Fruit fly (Drosophila melanogaster) whole organism, embryonic: ENCODE data around the gene Rab9E.

Experiments
- Adf1 ChIP-seq: fragments of 200-800 bp; sonication (Bioruptor generic); IDR thresholded peaks from 2 replicates; pipeline ENCODE4 v1.3.6; 2022; ENCODE audit warnings: missing biosample characterization, missing genetic modification characterization
- Atf-2 ChIP-seq: fragments of 200-800 bp; sonication (Bioruptor generic); optimal IDR thresholded peaks from 2 replicates; lab custom pipeline; 2016; ENCODE audit warnings: missing biosample characterization, missing genetic modification characterization
- C15 ChIP-seq: fragments of 200-800 bp; sonication (Bioruptor generic); IDR thresholded peaks from 3 replicates; pipeline ENCODE4 v1.3.6; 2022; ENCODE audit warnings: missing biosample characterization, missing genetic modification characterization
- CG1024 ChIP-seq: fragments of 200-800 bp; sonication (Bioruptor generic); IDR thresholded peaks from 2 replicates; pipeline ENCODE4 v1.3.6; 2022; ENCODE audit warnings: missing biosample characterization, missing genetic modification characterization
- CG10267 ChIP-seq: fragments of 200-800 bp; sonication (Bioruptor generic); optimal IDR thresholded peaks from 2 replicates; lab custom pipeline; 2018; ENCODE audit warnings: missing biosample characterization, mild to moderate bottlenecking, missing genetic modification characterization, moderate library complexity
- CG10565 ChIP-seq: fragments of 200-800 bp; sonication (Bioruptor generic); optimal IDR thresholded peaks from 3 replicates; lab custom pipeline; 2016; ENCODE audit warnings: missing biosample characterization, mild to moderate bottlenecking, missing genetic modification characterization
- CG11093 ChIP-seq: fragments of 200-800 bp; sonication (Bioruptor generic); IDR thresholded peaks from 3 replicates; pipeline ENCODE4 v1.3.6; 2022; ENCODE audit warnings: missing biosample characterization, missing genetic modification characterization
- CG12219 ChIP-seq: fragments of 200-800 bp; sonication (Bioruptor generic); optimal IDR thresholded peaks from 3 replicates; lab custom pipeline; 2018; ENCODE audit warnings: missing biosample characterization, mild to moderate bottlenecking, missing genetic modification characterization
- CG13123 ChIP-seq: fragments of 200-800 bp; sonication (Bioruptor generic); optimal IDR thresholded peaks from 2 replicates; lab custom pipeline; 2016; ENCODE audit warnings: missing biosample characterization, missing genetic modification characterization
- CG13287 ChIP-seq: fragments of 200-800 bp; sonication (Bioruptor generic); IDR thresholded peaks from 2 replicates; pipeline ENCODE4 v1.3.6; 2022; ENCODE audit warnings: missing biosample characterization, missing genetic modification characterization; ENCODE audit not compliant: partially characterized antibody
- CG14050 ChIP-seq: fragments of 200-800 bp; sonication (Bioruptor generic); IDR thresholded peaks from 3 replicates; pipeline ENCODE4 v1.3.6; 2022; ENCODE audit warnings: missing biosample characterization, missing genetic modification characterization
- CG15514 ChIP-seq: fragments of 200-800 bp; sonication (Bioruptor generic); optimal IDR thresholded peaks from 3 replicates; lab custom pipeline; 2017; ENCODE audit warnings: missing biosample characterization, missing genetic modification characterization, mild to moderate bottlenecking, moderate library complexity, missing genetic modification reagents
- CG16815 ChIP-seq: fragments of 200-800 bp; sonication (Bioruptor generic); optimal IDR thresholded peaks from 3 replicates; lab custom pipeline; 2017; ENCODE audit warnings: missing biosample characterization, mild to moderate bottlenecking, missing genetic modification characterization
- CG18262 ChIP-seq: fragments of 200-800 bp; optimal IDR thresholded peaks from 3 replicates; lab custom pipeline; 2019; ENCODE audit warnings: missing biosample characterization, mild to moderate bottlenecking, missing genetic modification characterization, moderate library complexity
- CG2116 ChIP-seq: fragments of 200-800 bp; sonication (Bioruptor generic); optimal IDR thresholded peaks from 3 replicates; lab custom pipeline; 2018; ENCODE audit warnings: missing biosample characterization, mild to moderate bottlenecking, missing genetic modification characterization
- CG30020 ChIP-seq: fragments of 200-800 bp; optimal IDR thresholded peaks from 2 replicates; lab custom pipeline; 2019; ENCODE audit warnings: missing biosample characterization, mild to moderate bottlenecking, missing genetic modification characterization, moderate library complexity
- CG33213 ChIP-seq: fragments of 200-800 bp; sonication (Bioruptor generic); optimal IDR thresholded peaks from 3 replicates; lab custom pipeline; 2016; ENCODE audit warnings: missing biosample characterization, missing genetic modification characterization
- CG6683 ChIP-seq: fragments of 200-800 bp; sonication (Bioruptor generic); optimal IDR thresholded peaks from 2 replicates; lab custom pipeline; 2017; ENCODE audit warnings: missing biosample characterization, mild to moderate bottlenecking, missing genetic modification characterization, missing genetic modification reagents
- CG9727 ChIP-seq: fragments of 200-800 bp; sonication (Bioruptor generic); optimal IDR thresholded peaks from 3 replicates; lab custom pipeline; 2017; ENCODE audit warnings: missing biosample characterization, mild to moderate bottlenecking, missing genetic modification characterization
- CTCF ChIP-seq: fragments of 200-800 bp; sonication (Bioruptor generic); optimal IDR thresholded peaks from 2 replicates; lab custom pipeline; 2017; ENCODE audit warnings: missing biosample characterization, mild to moderate bottlenecking, missing genetic modification characterization, moderate library complexity
- Dp ChIP-seq: fragments of 200-800 bp; sonication (Bioruptor generic); optimal IDR thresholded peaks from 2 replicates; lab custom pipeline; 2018; ENCODE audit warnings: missing biosample characterization, mild to moderate bottlenecking, missing genetic modification characterization, moderate library complexity
- E2f2 ChIP-seq: fragments of 200-800 bp; sonication (Bioruptor generic); IDR thresholded peaks from 2 replicates; pipeline ENCODE4 v1.3.6; 2022; ENCODE audit warnings: missing biosample characterization, missing genetic modification characterization
- Elba2 ChIP-seq: fragments of 200-800 bp; sonication (Bioruptor generic); optimal IDR thresholded peaks from 3 replicates; lab custom pipeline; 2016; ENCODE audit warnings: missing biosample characterization, missing genetic modification characterization
- HLH54F ChIP-seq: fragments of 200-800 bp; sonication (Bioruptor generic); optimal IDR thresholded peaks from 3 replicates; lab custom pipeline; 2016; ENCODE audit warnings: missing biosample characterization, missing genetic modification characterization
- HLHmδ ChIP-seq: fragments of 200-800 bp; sonication (Bioruptor generic); optimal IDR thresholded peaks from 2 replicates; lab custom pipeline; 2018; ENCODE audit warnings: missing biosample characterization, mild to moderate bottlenecking, missing genetic modification characterization, moderate library complexity
- Hr3 ChIP-seq: fragments of 200-800 bp; sonication (Bioruptor generic); optimal IDR thresholded peaks from 3 replicates; lab custom pipeline; 2016; ENCODE audit warnings: missing biosample characterization, missing genetic modification characterization
- Jarid2 ChIP-seq: fragments of 200-800 bp; sonication (Bioruptor generic); optimal IDR thresholded peaks from 3 replicates; lab custom pipeline; 2017; ENCODE audit warnings: mild to moderate bottlenecking, missing biosample characterization, missing genetic modification reagents, missing genetic modification characterization
- Med ChIP-seq: fragments of 200-800 bp; sonication (Bioruptor generic); peaks from one replicate; lab custom pipeline; 2016; ENCODE audit warnings: missing biosample characterization, missing genetic modification characterization, mild to moderate bottlenecking, inconsistent platforms, moderate library complexity
- Optix ChIP-seq: fragments of 200-800 bp; sonication (Bioruptor generic); IDR thresholded peaks from 3 replicates; pipeline ENCODE4 v1.3.6; 2022; ENCODE audit warnings: missing biosample characterization, missing genetic modification characterization
- Ptx1 ChIP-seq: fragments of 200-800 bp; sonication (Bioruptor generic); IDR thresholded peaks from 2 replicates; pipeline ENCODE4 v1.3.6; 2022; ENCODE audit warnings: missing biosample characterization, missing genetic modification characterization
- Rx ChIP-seq: fragments of 200-800 bp; sonication (Bioruptor generic); IDR thresholded peaks from 2 replicates; pipeline ENCODE4 v1.3.6; 2022; ENCODE audit warnings: missing biosample characterization, missing genetic modification characterization
- bsh ChIP-seq, 2 experiments: fragments of 200-800 bp; sonication (Bioruptor generic); optimal IDR thresholded peaks; 2 replicates each; lab custom pipeline; 2017 to 2018; ENCODE audit warnings: mild to moderate bottlenecking in 2 of 2, missing biosample characterization in 2 of 2, missing genetic modification characterization in 2 of 2, moderate library complexity in 1 of 2
- ci ChIP-seq: fragments of 200-800 bp; sonication (Bioruptor generic); IDR thresholded peaks from 3 replicates; pipeline ENCODE4 v1.3.6; 2022; ENCODE audit warnings: missing biosample characterization, missing genetic modification characterization
- crp ChIP-seq, 2 experiments: fragments of 200-800 bp; sonication (Bioruptor generic); optimal IDR thresholded peaks; 2 replicates in 1 of 2; 3 replicates in 1 of 2; lab custom pipeline; 2017; ENCODE audit warnings: missing biosample characterization in 2 of 2, missing genetic modification characterization in 2 of 2, mild to moderate bottlenecking in 1 of 2, moderate library complexity in 1 of 2
- dm ChIP-seq: fragments of 200-800 bp; sonication (Bioruptor generic); optimal IDR thresholded peaks from 3 replicates; lab custom pipeline; 2016; ENCODE audit warnings: missing biosample characterization, missing genetic modification characterization
- dysf ChIP-seq: fragments of 200-800 bp; sonication (Bioruptor generic); IDR thresholded peaks from 3 replicates; pipeline ENCODE4 v1.3.6; 2022; ENCODE audit warnings: missing biosample characterization, missing genetic modification characterization
- eve ChIP-seq, 2 experiments: fragments of >200 bp; optimal IDR thresholded peaks; 2 replicates each; lab custom pipeline; 2017; ENCODE audit warnings: missing biosample characterization in 2 of 2, missing genetic modification characterization in 2 of 2
- ewg ChIP-seq: fragments of 200-800 bp; sonication (Bioruptor generic); optimal IDR thresholded peaks from 3 replicates; lab custom pipeline; 2017; ENCODE audit warnings: mild to moderate bottlenecking, missing biosample characterization, missing genetic modification reagents, missing genetic modification characterization
- eyg ChIP-seq: fragments of 200-800 bp; sonication (Bioruptor generic); optimal IDR thresholded peaks from 3 replicates; lab custom pipeline; 2016; ENCODE audit warnings: missing biosample characterization, missing genetic modification characterization
- fd3F ChIP-seq: fragments of 200-800 bp; sonication (Bioruptor generic); optimal IDR thresholded peaks from 2 replicates; lab custom pipeline; 2018; ENCODE audit warnings: missing biosample characterization, mild to moderate bottlenecking, missing genetic modification characterization, moderate library complexity
- fru ChIP-seq: fragments of >200 bp; optimal IDR thresholded peaks from 2 replicates; lab custom pipeline; 2017
- h ChIP-seq: fragments of >200 bp; optimal IDR thresholded peaks from 2 replicates; lab custom pipeline; 2017
- lola ChIP-seq, 3 experiments: fragments of >200 bp in 2 of 3; fragments of 200-800 bp in 1 of 3; sonication (Bioruptor generic) in 1 of 3; optimal IDR thresholded peaks; 2 replicates each; lab custom pipeline; 2017 to 2019; ENCODE audit warnings: missing biosample characterization in 3 of 3, missing genetic modification characterization in 3 of 3, mild to moderate bottlenecking in 1 of 3, moderate library complexity in 1 of 3
- phol ChIP-seq: fragments of 200-800 bp; sonication (Bioruptor generic); optimal IDR thresholded peaks from 3 replicates; lab custom pipeline; 2018; ENCODE audit warnings: missing biosample characterization, mild to moderate bottlenecking, missing genetic modification characterization, moderate library complexity
- pita ChIP-seq: fragments of 200-800 bp; sonication (Bioruptor generic); optimal IDR thresholded peaks from 2 replicates; lab custom pipeline; 2017; ENCODE audit warnings: missing biosample characterization, mild to moderate bottlenecking, missing genetic modification characterization
- prd ChIP-seq, 3 experiments: fragments of >200 bp in 2 of 3; fragments of 200-800 bp in 1 of 3; sonication (Bioruptor generic) in 1 of 3; optimal IDR thresholded peaks in 2 of 3; IDR thresholded peaks in 1 of 3; 2 replicates in 2 of 3; 3 replicates in 1 of 3; pipeline versions ENCODE4 v1.3.6 to Lab custom; 2017 to 2022; ENCODE audit warnings: missing biosample characterization in 1 of 3, missing genetic modification characterization in 1 of 3
- row ChIP-seq: fragments of 200-800 bp; sonication (Bioruptor generic); IDR thresholded peaks from 3 replicates; pipeline ENCODE4 v1.3.6; 2022; ENCODE audit warnings: missing biosample characterization, missing genetic modification characterization
- ttk ChIP-seq: fragments of 200-800 bp; sonication (Bioruptor generic); IDR thresholded peaks from 2 replicates; pipeline ENCODE4 v2.1.2; 2022; ENCODE audit warnings: missing biosample characterization, missing genetic modification characterization
- vnd ChIP-seq: fragments of 200-800 bp; sonication (Bioruptor generic); IDR thresholded peaks from 3 replicates; pipeline ENCODE4 v1.3.6; 2022; ENCODE audit warnings: missing biosample characterization, missing genetic modification characterization; ENCODE audit not compliant: partially characterized antibody
- yki ChIP-seq: fragments of >200 bp; optimal IDR thresholded peaks from 3 replicates; lab custom pipeline; 2018

Rab9E gene

DNA sequence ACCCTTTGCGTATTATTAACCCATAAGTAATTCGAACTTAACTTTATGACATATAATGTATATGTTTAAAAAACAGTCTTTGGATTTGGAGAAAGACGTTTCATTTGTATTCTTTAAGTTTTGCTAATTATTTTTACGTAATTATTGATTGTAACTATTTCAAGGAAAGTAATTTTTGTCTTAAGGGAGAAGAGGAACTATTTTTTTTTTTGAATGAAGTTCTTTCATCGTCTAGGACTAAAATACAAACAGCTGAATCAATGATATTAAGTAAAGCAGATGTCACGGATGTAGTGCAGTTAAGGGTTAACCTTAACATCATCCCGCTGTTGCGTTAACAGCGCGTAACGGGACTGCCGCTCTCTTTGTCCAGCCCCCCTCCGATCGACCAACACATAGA lies 32.8 kb downstream of the Rab9E start (continued):
- TF ChIP-seq fd3F (GFP tag; lab: Kevin White, UChicago), result no peak
- peak; percentile 16 for TF ChIP-seq Atf-2 (GFP tag; lab: Kevin White, UChicago)
- TF ChIP-seq E2f2, result no peak; the same call in 1 of the 2 replicates
- no peak for TF ChIP-seq prd (optimal IDR thresholded peaks at IDR 0.05; lab: Kevin White, UChicago)
- TF ChIP-seq prd (GFP tag; IDR thresholded peaks at IDR 0.05; lab: Robert Waterston, UW), result 0 out of 3 replicates have a peak, but pooled peaks have one; percentile 27
- peak; percentile 47; the same call in 2 of the 3 replicates for TF ChIP-seq row (GFP tag; lab: Robert Waterston, UW)
- peak; percentile 74 for TF ChIP-seq CG18262
- TF ChIP-seq CG6683 (GFP tag; lab: Kevin White, UChicago), result no peak
- TF ChIP-seq vnd (GFP tag; lab: Robert Waterston, UW), result no peak
- TF ChIP-seq CG13123 (GFP tag; lab: Kevin White, UChicago), result no peak
- TF ChIP-seq ttk (GFP tag; lab: Robert Waterston, UW), result no peak
- peak; percentile 49 for TF ChIP-seq phol (tag; lab: Kevin White, UChicago)
- peak; percentile 3 for TF ChIP-seq CG16815
- TF ChIP-seq ci (GFP tag; lab: Robert Waterston, UW), result no peak
- TF ChIP-seq CG15514 (GFP tag; lab: Kevin White, UChicago), result no peak
- no peak for TF ChIP-seq eve (GFP tag; optimal IDR thresholded peaks at IDR 0.05; lab: Kevin White, UChicago)
- peak; percentile 33; the same call in 1 of the 2 replicates for TF ChIP-seq Ptx1 (GFP tag; lab: Robert Waterston, UW)
- TF ChIP-seq Elba2 (GFP tag; lab: Kevin White, UChicago), result no peak
- TF ChIP-seq CG10267 (tag; lab: Kevin White, UChicago), result peak; percentile 46
- TF ChIP-seq HLHmδ (GFP tag; lab: Kevin White, UChicago), result no peak
- TF ChIP-seq fru, result no peak
- TF ChIP-seq yki (lab: Kevin White, UChicago), result no peak
- TF ChIP-seq HLH54F (GFP tag; lab: Kevin White, UChicago), result no peak
- peak; percentile 69 for TF ChIP-seq CG9727 (GFP tag; lab: Kevin White, UChicago)
- no peak for TF ChIP-seq h (lab: Kevin White, UChicago)
- no peak for TF ChIP-seq Jarid2
- TF ChIP-seq Hr3 (GFP tag; lab: Kevin White, UChicago), result peak; percentile 16

DNA sequence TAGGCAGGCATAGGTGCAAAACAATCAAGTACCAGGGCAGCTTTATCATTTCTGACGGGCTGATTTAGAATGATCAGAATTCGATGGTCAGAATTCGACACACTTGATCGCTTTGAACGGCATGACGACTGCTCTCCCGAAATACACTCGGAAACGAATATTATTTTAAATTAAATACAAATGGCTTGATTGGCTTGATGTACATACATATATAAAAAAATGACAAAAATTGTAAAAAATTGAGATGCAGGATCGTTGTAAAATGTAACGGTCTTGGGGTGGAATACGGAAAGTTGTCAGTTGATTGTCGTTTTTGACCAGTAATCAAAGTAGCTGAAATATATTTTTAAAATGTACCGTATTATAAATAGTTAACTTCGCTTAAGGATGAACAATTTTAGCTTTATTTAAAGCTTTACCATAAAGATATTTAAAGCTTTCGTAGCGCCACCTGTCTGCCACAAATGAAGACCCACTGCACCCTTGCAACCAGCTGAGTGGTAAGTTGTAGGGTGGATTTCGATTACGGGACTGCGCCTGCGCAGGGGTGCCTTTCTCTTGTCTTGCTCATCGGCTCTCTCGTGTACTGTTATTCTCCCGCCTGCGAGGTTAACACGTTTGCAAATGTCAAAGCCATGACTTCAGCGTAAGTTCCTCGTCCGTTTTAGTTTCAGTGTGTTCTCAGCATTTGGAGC lies 34.4 kb downstream of the Rab9E start, which contains the start of the genes CG9806 and X11Lbeta:
Gene CG9806 (minus strand): TSS at position 51 of the 695 bp plus-strand sequence.
Gene X11Lbeta (plus strand): TSS at position 676 of the 695 bp plus-strand sequence.
- TF ChIP-seq Dp (GFP tag; lab: Kevin White, UChicago) (no peak), CG30020 (tag; lab: Kevin White, UChicago) (no peak), lola (GFP tag; optimal IDR thresholded peaks at IDR 0.05; lab: Kevin White, UChicago) (no peak), CG11093 (GFP tag; lab: Robert Waterston, UW) (no peak), CG2116 (peak; percentile 26), Optix (GFP tag; lab: Robert Waterston, UW) (no peak), Rx (GFP tag; lab: Robert Waterston, UW) (no peak), CG33213 (GFP tag; lab: Kevin White, UChicago) (no peak), C15 (GFP tag; lab: Robert Waterston, UW) (no peak), dysf (GFP tag; lab: Robert Waterston, UW) (no peak), ewg (GFP tag; lab: Kevin White, UChicago) (peak; percentile 93), eyg (GFP tag; lab: Kevin White, UChicago) (no peak), ci (GFP tag; lab: Robert Waterston, UW) (no peak), CG10565 (GFP tag; lab: Kevin White, UChicago) (no peak), Med (GFP tag; lab: Kevin White, UChicago) (peak; percentile 31), pita (GFP tag; lab: Kevin White, UChicago) (no peak), CG1024 (GFP tag; lab: Robert Waterston, UW) (no peak), Adf1 (GFP tag; lab: Robert Waterston, UW) (no peak), phol (tag; lab: Kevin White, UChicago) (no peak), bsh (GFP tag; optimal IDR thresholded peaks at IDR 0.05; lab: Kevin White, UChicago) (no peak), CG14050 (GFP tag; lab: Robert Waterston, UW) (no peak), CTCF (GFP tag; lab: Kevin White, UChicago) (peak; percentile 88), CG13287 (GFP tag; lab: Robert Waterston, UW) (no peak), crp (GFP tag; optimal IDR thresholded peaks at IDR 0.05; lab: Kevin White, UChicago) (peak in 1 of 2 experiments; percentile 54), CG12219 (GFP tag; lab: Kevin White, UChicago) (no peak), prd (optimal IDR thresholded peaks at IDR 0.05; lab: Kevin White, UChicago) (no peak), prd (GFP tag; IDR thresholded peaks at IDR 0.05; lab: Robert Waterston, UW) (no peak), dm (GFP tag; lab: Kevin White, UChicago) (no peak)
